Worm (Caenorhabditis elegans) whole organism, late embryonic: ENCODE data around the gene aqp-3.

Experiments
- F13H6.1 ChIP-seq: sonication (generic microtip); optimal IDR thresholded peaks from 2 replicates; lab custom pipeline; 2016; ENCODE audit warnings: missing genetic modification characterization, missing compliant biosample characterization
- K09A11.1 ChIP-seq: sonication (generic microtip); optimal IDR thresholded peaks from 2 replicates; lab custom pipeline; 2017; ENCODE audit warnings: antibody characterized with exemption, mild to moderate bottlenecking, missing genetic modification characterization, missing compliant biosample characterization; ENCODE audit not compliant: insufficient read depth
- T23F11.4 ChIP-seq: fragments of 200-800 bp; sonication (Bioruptor generic); optimal IDR thresholded peaks from 2 replicates; lab custom pipeline; 2018; ENCODE audit warnings: mild to moderate bottlenecking, missing genetic modification characterization, missing compliant biosample characterization
- Y22D7AL.16 ChIP-seq: sonication (generic microtip); optimal IDR thresholded peaks from 2 replicates; lab custom pipeline; 2016; ENCODE audit warnings: missing genetic modification characterization, missing compliant biosample characterization
- ceh-14 ChIP-seq: sonication (generic microtip); optimal IDR thresholded peaks from 2 replicates; lab custom pipeline; 2016; ENCODE audit warnings: missing genotype, missing genetic modification characterization, missing compliant biosample characterization
- ceh-18 ChIP-seq: sonication (generic microtip); optimal IDR thresholded peaks from 2 replicates; lab custom pipeline; 2016; ENCODE audit warnings: missing genetic modification characterization, missing compliant biosample characterization
- ceh-19 ChIP-seq: fragments of 200-800 bp; sonication (Bioruptor generic); optimal IDR thresholded peaks from 2 replicates; lab custom pipeline; 2018; ENCODE audit warnings: mild to moderate bottlenecking, missing genetic modification characterization, missing compliant biosample characterization
- ceh-45 ChIP-seq: fragments of 200-800 bp; sonication (Bioruptor generic); IDR thresholded peaks from 2 replicates; pipeline ENCODE4 v1.3.6; 2022; ENCODE audit warnings: missing genetic modification reagents, missing genetic modification characterization, missing compliant biosample characterization
- ceh-48 ChIP-seq: sonication (generic microtip); optimal IDR thresholded peaks from 2 replicates; lab custom pipeline; 2016; ENCODE audit warnings: missing genetic modification characterization, inconsistent platforms, missing compliant biosample characterization
- ceh-9 ChIP-seq: sonication (generic microtip); optimal IDR thresholded peaks from 2 replicates; lab custom pipeline; 2016; ENCODE audit warnings: mild to moderate bottlenecking, missing genetic modification characterization, inconsistent platforms, missing compliant biosample characterization
- che-1 ChIP-seq: sonication (generic microtip); optimal IDR thresholded peaks from 2 replicates; lab custom pipeline; 2016; ENCODE audit warnings: mild to moderate bottlenecking, missing genetic modification characterization, missing compliant biosample characterization
- dve-1 ChIP-seq: sonication (generic microtip); optimal IDR thresholded peaks from 2 replicates; lab custom pipeline; 2017; ENCODE audit warnings: antibody characterized with exemption, mild to moderate bottlenecking, missing genetic modification characterization, missing compliant biosample characterization
- elt-2 ChIP-seq: sonication (generic microtip); optimal IDR thresholded peaks from 2 replicates; lab custom pipeline; 2016; ENCODE audit warnings: missing genetic modification reagents, missing genetic modification characterization, missing compliant biosample characterization
- elt-4 ChIP-seq: sonication (generic microtip); optimal IDR thresholded peaks from 2 replicates; lab custom pipeline; 2016; ENCODE audit warnings: missing genetic modification characterization, missing compliant biosample characterization
- ets-4 ChIP-seq: sonication (generic microtip); optimal IDR thresholded peaks from 2 replicates; lab custom pipeline; 2016; ENCODE audit warnings: missing genetic modification characterization, missing compliant biosample characterization
- fax-1 ChIP-seq: sonication (generic microtip); optimal IDR thresholded peaks from 2 replicates; lab custom pipeline; 2016; ENCODE audit warnings: missing genotype, missing genetic modification characterization, missing compliant biosample characterization
- fkh-10 ChIP-seq: fragments of 150-350 bp; optimal IDR thresholded peaks from 2 replicates; lab custom pipeline; 2014; ENCODE audit warnings: missing biosample characterization, missing genetic modification reagents, missing genetic modification characterization
- gmeb-2 ChIP-seq: sonication (generic microtip); optimal IDR thresholded peaks from 2 replicates; lab custom pipeline; 2016; ENCODE audit warnings: missing genetic modification characterization, inconsistent platforms, missing compliant biosample characterization
- hlh-15 ChIP-seq: sonication (generic microtip); optimal IDR thresholded peaks from 2 replicates; lab custom pipeline; 2016; ENCODE audit warnings: missing genetic modification characterization, missing compliant biosample characterization
- hlh-30 ChIP-seq: sonication (generic microtip); optimal IDR thresholded peaks from 2 replicates; lab custom pipeline; 2017; ENCODE audit warnings: antibody characterized with exemption, missing genetic modification characterization, missing compliant biosample characterization; ENCODE audit not compliant: insufficient read depth
- hlh-6 ChIP-seq: sonication (generic microtip); optimal IDR thresholded peaks from 2 replicates; lab custom pipeline; 2016; ENCODE audit warnings: missing genotype, missing genetic modification characterization, missing compliant biosample characterization
- lim-6 ChIP-seq: sonication (generic microtip); optimal IDR thresholded peaks from 2 replicates; lab custom pipeline; 2016; ENCODE audit warnings: missing genetic modification characterization, missing compliant biosample characterization
- mec-3 ChIP-seq: sonication (generic microtip); optimal IDR thresholded peaks from 2 replicates; lab custom pipeline; 2016; ENCODE audit warnings: borderline replicate concordance, missing genetic modification characterization, missing compliant biosample characterization
- nhr-232 ChIP-seq: sonication (generic microtip); optimal IDR thresholded peaks from 2 replicates; lab custom pipeline; 2016; ENCODE audit warnings: missing genetic modification characterization, missing compliant biosample characterization
- pax-1 ChIP-seq: fragments of 150-350 bp; optimal IDR thresholded peaks from 2 replicates; lab custom pipeline; 2014; ENCODE audit warnings: missing biosample characterization, missing genetic modification characterization
- pha-2 ChIP-seq: sonication (generic microtip); optimal IDR thresholded peaks from 2 replicates; lab custom pipeline; 2017; ENCODE audit warnings: mild to moderate bottlenecking, missing genetic modification characterization, missing compliant biosample characterization
- pha-4 ChIP-seq: fragments of 150-350 bp; optimal IDR thresholded peaks from 2 replicates; lab custom pipeline; 2018; ENCODE audit warnings: missing biosample characterization, missing genetic modification reagents, missing genetic modification characterization
- pros-1 ChIP-seq: fragments of 150-350 bp; optimal IDR thresholded peaks from 2 replicates; lab custom pipeline; 2014; ENCODE audit warnings: missing biosample characterization, missing genetic modification reagents, missing genetic modification characterization
- ref-2 ChIP-seq: sonication (generic microtip); optimal IDR thresholded peaks from 2 replicates; lab custom pipeline; 2016; ENCODE audit warnings: missing genetic modification characterization, missing compliant biosample characterization
- sox-2 ChIP-seq: fragments of 200-800 bp; sonication (Bioruptor generic); IDR thresholded peaks from 2 replicates; pipeline ENCODE4 v1.3.6; 2022; ENCODE audit warnings: missing genetic modification reagents, missing genetic modification characterization, missing compliant biosample characterization
- tbx-2 ChIP-seq: sonication (generic microtip); optimal IDR thresholded peaks from 2 replicates; lab custom pipeline; 2016; ENCODE audit warnings: missing genetic modification characterization, missing compliant biosample characterization
- tbx-7 ChIP-seq: sonication (generic microtip); optimal IDR thresholded peaks from 2 replicates; lab custom pipeline; 2016; ENCODE audit warnings: missing genotype, missing genetic modification characterization, missing compliant biosample characterization
- unc-42 ChIP-seq: sonication (generic microtip); optimal IDR thresholded peaks from 2 replicates; lab custom pipeline; 2016; ENCODE audit warnings: missing genotype, missing genetic modification characterization, missing compliant biosample characterization
- unc-55 ChIP-seq: sonication (generic microtip); optimal IDR thresholded peaks from 2 replicates; lab custom pipeline; 2017; ENCODE audit warnings: missing biosample characterization, missing genetic modification reagents, missing genetic modification characterization
- unc-86 ChIP-seq: sonication (generic microtip); optimal IDR thresholded peaks from 2 replicates; lab custom pipeline; 2016; ENCODE audit warnings: missing genetic modification characterization, missing compliant biosample characterization

Gene aqp-3

ce11 chrIV:10970767-10971166 is 4.5 kb upstream of the aqp-3 start:
- TF ChIP-seq elt-4 (no peak), gmeb-2 (tag; lab: Kevin White, UChicago) (no peak), Y22D7AL.16 (no peak), unc-55 (GFP tag; lab: Kevin White, UChicago) (no peak), pha-2 (tag; lab: Kevin White, UChicago) (no peak), T23F11.4 (GFP tag; lab: Kevin White, UChicago) (no peak), hlh-6 (tag; lab: Kevin White, UChicago) (no peak), K09A11.1 (tag; lab: Kevin White, UChicago) (no peak), nhr-232 (tag; lab: Kevin White, UChicago) (no peak), ref-2 (no peak), ceh-19 (GFP tag; lab: Kevin White, UChicago) (no peak), mec-3 (tag; lab: Kevin White, UChicago) (no peak), sox-2 (GFP tag; lab: Robert Waterston, UW) (no peak), pax-1 (tag; lab: Kevin White, UChicago) (no peak), F13H6.1 (tag; lab: Kevin White, UChicago) (no peak), fax-1 (no peak), ceh-18 (tag; lab: Kevin White, UChicago) (no peak)
- TF ChIP-seq, all 69 proteins: peak for 0

- no peak for TF ChIP-seq hlh-30
- TF ChIP-seq elt-2 (tag; lab: Kevin White, UChicago) = peak; percentile 82
Measured at ce11 chrIV:10970333-10970732, 4.1 kb upstream of the aqp-3 start.

ce11 chrIV:10964688-10965087 is 1.6 kb downstream of the aqp-3 start:
- TF ChIP-seq ceh-45 = no peak
- no peak for TF ChIP-seq pha-4 (tag; lab: Kevin White, UChicago)
- no peak for TF ChIP-seq che-1 (tag; lab: Kevin White, UChicago)
- TF ChIP-seq hlh-15 = no peak
- no peak for TF ChIP-seq fkh-10 (GFP tag; lab: Kevin White, UChicago)
- no peak for TF ChIP-seq ceh-9 (tag; lab: Kevin White, UChicago)
- TF ChIP-seq pros-1 = no peak
- TF ChIP-seq unc-42 (tag; lab: Kevin White, UChicago) = no peak
- no peak for TF ChIP-seq dve-1
- no peak for TF ChIP-seq unc-86 (tag; lab: Kevin White, UChicago)
- TF ChIP-seq ets-4 = no peak
- no peak for TF ChIP-seq ceh-14 (tag; lab: Kevin White, UChicago)
- TF ChIP-seq lim-6 (tag; lab: Kevin White, UChicago) = no peak
- TF ChIP-seq tbx-7 (tag; lab: Kevin White, UChicago) = no peak
- no peak for TF ChIP-seq ceh-48 (tag; lab: Kevin White, UChicago)
- TF ChIP-seq, all 69 proteins: peak for 0

- no peak for TF ChIP-seq fax-1
Measured at ce11 chrIV:10958230-10958588, 8.1 kb downstream of the aqp-3 start, which contains the start of gene sri-19. Gene sri-19, plus strand, starts transcription at chrIV:10958372.

- peak; percentile 22 for TF ChIP-seq tbx-2 (tag; lab: Kevin White, UChicago)
- TF ChIP-seq nhr-232 (tag; lab: Kevin White, UChicago) = no peak
- TF ChIP-seq unc-55 (GFP tag; lab: Kevin White, UChicago) = peak; percentile 14
Measured at ce11 chrIV:10957583-10958229, 8.6 kb downstream of the aqp-3 start, which contains the start of gene Y69E1A.5. Gene Y69E1A.5, minus strand, starts transcription at chrIV:10957655.
